Worm (Caenorhabditis elegans) whole organism, L1 larva: Measurements from ENCODE around the gene F44E5.1.
A peak's percentile ranks its signal among the peaks of the same experiment; 100 is the strongest.

ENCODE experiments used
- C04F5.9 ChIP-seq: sonication (generic microtip); optimal IDR thresholded peaks from 2 replicates; lab custom pipeline; 2016; ENCODE audit warnings: missing genetic modification characterization, missing compliant biosample characterization
- aha-1 ChIP-seq: fragments of 150-350 bp; optimal IDR thresholded peaks from 2 replicates; lab custom pipeline; 2014; ENCODE audit warnings: missing biosample characterization, missing genetic modification characterization
- alr-1 ChIP-seq: fragments of 200-800 bp; sonication (Bioruptor generic); optimal IDR thresholded peaks from 2 replicates; lab custom pipeline; 2018; ENCODE audit warnings: borderline replicate concordance, mild to moderate bottlenecking, missing genetic modification characterization, missing compliant biosample characterization
- blmp-1 ChIP-seq: fragments of 150-350 bp; optimal IDR thresholded peaks from 2 replicates; lab custom pipeline; 2014; ENCODE audit warnings: missing biosample characterization, missing genetic modification characterization
- ceh-63 ChIP-seq: fragments of 200-800 bp; sonication (Bioruptor generic); optimal IDR thresholded peaks from 2 replicates; lab custom pipeline; 2018; ENCODE audit warnings: mild to moderate bottlenecking, missing genetic modification characterization, missing compliant biosample characterization
- ceh-82 ChIP-seq, 3 experiments: fragments of 150-350 bp in 1 of 3; sonication (generic microtip) in 2 of 3; optimal IDR thresholded peaks; 2 replicates each; lab custom pipeline; 2014 to 2017; ENCODE audit warnings: missing biosample characterization in 3 of 3, missing genetic modification characterization in 3 of 3
- ceh-90 ChIP-seq: sonication (generic microtip); optimal IDR thresholded peaks from 2 replicates; lab custom pipeline; 2016; ENCODE audit warnings: missing genetic modification characterization, missing compliant biosample characterization
- dsc-1 ChIP-seq: sonication (generic microtip); optimal IDR thresholded peaks from 2 replicates; lab custom pipeline; 2016; ENCODE audit warnings: mild to moderate bottlenecking, missing genetic modification characterization, missing compliant biosample characterization
- efl-1 ChIP-seq, 4 experiments: fragments of 150-350 bp; optimal IDR thresholded peaks in 3 of 4; peaks in 1 of 4; 1 replicate in 1 of 4; 2 replicates in 3 of 4; lab custom pipeline; 2014; ENCODE audit warnings: missing biosample characterization in 2 of 4, missing genetic modification characterization in 2 of 4, missing genetic modification reagents in 2 of 4
- egl-13 ChIP-seq: sonication (generic microtip); optimal IDR thresholded peaks from 2 replicates; lab custom pipeline; 2016; ENCODE audit warnings: missing genotype, missing genetic modification reagents, missing genetic modification characterization, missing compliant biosample characterization
- fkh-10 ChIP-seq: sonication (generic microtip); optimal IDR thresholded peaks from 2 replicates; lab custom pipeline; 2017; ENCODE audit warnings: missing biosample characterization, missing genetic modification reagents, missing genetic modification characterization
- fkh-8 ChIP-seq: sonication (generic microtip); optimal IDR thresholded peaks from 2 replicates; lab custom pipeline; 2016; ENCODE audit warnings: mild to moderate bottlenecking, missing genetic modification characterization, missing compliant biosample characterization
- grh-1 ChIP-seq: fragments of 200-800 bp; sonication (Bioruptor generic); IDR thresholded peaks from 2 replicates; pipeline ENCODE4 v1.3.6; 2022; ENCODE audit warnings: missing genetic modification reagents, missing genetic modification characterization, missing compliant biosample characterization
- irx-1 ChIP-seq: sonication (generic microtip); optimal IDR thresholded peaks from 2 replicates; lab custom pipeline; 2016; ENCODE audit warnings: missing genetic modification characterization, missing compliant biosample characterization
- isw-1 ChIP-seq: fragments of 200-800 bp; sonication (Bioruptor generic); IDR thresholded peaks from 2 replicates; pipeline ENCODE4 v1.3.6; 2022; ENCODE audit warnings: missing genetic modification characterization, missing compliant biosample characterization
- jun-1 ChIP-seq: fragments of 150-350 bp; optimal IDR thresholded peaks from 2 replicates; lab custom pipeline; 2014; ENCODE audit warnings: missing biosample characterization, missing genetic modification reagents, missing genetic modification characterization
- lin-14 ChIP-seq: fragments of 200-800 bp; sonication (Bioruptor generic); optimal IDR thresholded peaks from 2 replicates; lab custom pipeline; 2018; ENCODE audit warnings: mild to moderate bottlenecking, missing genetic modification characterization, moderate library complexity, missing compliant biosample characterization
- lsy-2 ChIP-seq, 2 experiments: fragments of 150-350 bp; optimal IDR thresholded peaks; 2 replicates each; lab custom pipeline; 2014; ENCODE audit warnings: missing biosample characterization in 2 of 2, missing genetic modification characterization in 2 of 2
- mdl-1 ChIP-seq, 2 experiments: fragments of 150-350 bp; optimal IDR thresholded peaks; 2 replicates each; lab custom pipeline; 2014 to 2017; ENCODE audit warnings: missing biosample characterization in 2 of 2, missing genetic modification characterization in 2 of 2, inconsistent platforms in 1 of 2
- mef-2 ChIP-seq: fragments of 150-350 bp; optimal IDR thresholded peaks from 2 replicates; lab custom pipeline; 2014; ENCODE audit warnings: missing biosample characterization, missing genetic modification characterization
- mep-1 ChIP-seq: fragments of 150-350 bp; optimal IDR thresholded peaks from 2 replicates; lab custom pipeline; 2014; ENCODE audit warnings: missing biosample characterization, missing genetic modification characterization
- nhr-19 ChIP-seq: fragments of 200-800 bp; sonication (Bioruptor generic); conservative IDR thresholded peaks from 2 replicates; pipeline ENCODE4 v1.3.6; 2022; ENCODE audit warnings: missing genetic modification characterization, missing compliant biosample characterization
- nhr-28 ChIP-seq: fragments of 150-350 bp; optimal IDR thresholded peaks from 2 replicates; lab custom pipeline; 2014; ENCODE audit warnings: missing biosample characterization, missing genetic modification characterization
- nhr-47 ChIP-seq: sonication (generic microtip); optimal IDR thresholded peaks from 2 replicates; lab custom pipeline; 2016; ENCODE audit warnings: mild to moderate bottlenecking, missing genetic modification characterization, moderate library complexity, missing compliant biosample characterization
- nhr-71 ChIP-seq: sonication (generic microtip); optimal IDR thresholded peaks from 2 replicates; lab custom pipeline; 2016; ENCODE audit warnings: mild to moderate bottlenecking, missing genetic modification characterization, moderate library complexity, missing compliant biosample characterization
- nhr-76 ChIP-seq: sonication (generic microtip); optimal IDR thresholded peaks from 2 replicates; lab custom pipeline; 2017; ENCODE audit warnings: missing biosample characterization, missing genetic modification characterization
- nhr-84 ChIP-seq: sonication (generic microtip); optimal IDR thresholded peaks from 2 replicates; lab custom pipeline; 2017; ENCODE audit warnings: missing biosample characterization, missing genetic modification characterization
- nhr-85 ChIP-seq: sonication (generic microtip); peaks from one replicate; lab custom pipeline; 2016; ENCODE audit warnings: missing genetic modification characterization, inconsistent platforms, missing compliant biosample characterization
- nhr-90 ChIP-seq: sonication (generic microtip); optimal IDR thresholded peaks from 2 replicates; lab custom pipeline; 2016; ENCODE audit warnings: mild to moderate bottlenecking, missing genetic modification characterization, missing compliant biosample characterization; ENCODE audit not compliant: poor library complexity
- pqm-1 ChIP-seq: sonication (generic microtip); optimal IDR thresholded peaks from 3 replicates; lab custom pipeline; 2017; ENCODE audit warnings: missing biosample characterization, missing genetic modification characterization
- rnt-1 ChIP-seq: sonication (generic microtip); optimal IDR thresholded peaks from 2 replicates; lab custom pipeline; 2016; ENCODE audit warnings: mild to moderate bottlenecking, missing genetic modification characterization, moderate library complexity, missing compliant biosample characterization
- skn-1 ChIP-seq: fragments of 150-350 bp; optimal IDR thresholded peaks from 2 replicates; lab custom pipeline; 2014; ENCODE audit warnings: missing biosample characterization, missing genetic modification characterization
- snpc-4 ChIP-seq: fragments of 150-350 bp; optimal IDR thresholded peaks from 2 replicates; lab custom pipeline; 2014; ENCODE audit warnings: missing biosample characterization, missing genetic modification characterization
- snu-23 ChIP-seq: sonication (generic microtip); optimal IDR thresholded peaks from 2 replicates; lab custom pipeline; 2016; ENCODE audit warnings: missing genetic modification characterization, missing compliant biosample characterization
- sox-4 ChIP-seq: sonication (generic microtip); optimal IDR thresholded peaks from 2 replicates; lab custom pipeline; 2016; ENCODE audit warnings: missing genetic modification characterization, missing compliant biosample characterization
- sptf-1 ChIP-seq: fragments of 150-350 bp; optimal IDR thresholded peaks from 2 replicates; lab custom pipeline; 2014; ENCODE audit warnings: missing biosample characterization, missing genetic modification characterization
- swsn-7 ChIP-seq: sonication (generic microtip); optimal IDR thresholded peaks from 2 replicates; lab custom pipeline; 2016; ENCODE audit warnings: missing genetic modification characterization, missing compliant biosample characterization
- tbx-2 ChIP-seq: sonication (generic microtip); optimal IDR thresholded peaks from 2 replicates; lab custom pipeline; 2016; ENCODE audit warnings: missing genetic modification characterization, missing compliant biosample characterization
- unc-86 ChIP-seq: sonication (generic microtip); optimal IDR thresholded peaks from 2 replicates; lab custom pipeline; 2016; ENCODE audit warnings: missing genetic modification characterization, missing compliant biosample characterization
- unc-98 ChIP-seq: fragments of 200-800 bp; sonication (Bioruptor generic); IDR thresholded peaks from 2 replicates; pipeline ENCODE4 v1.3.6; 2022; ENCODE audit warnings: missing genetic modification characterization, missing compliant biosample characterization
- xbp-1 ChIP-seq: sonication (generic microtip); optimal IDR thresholded peaks from 2 replicates; lab custom pipeline; 2016; ENCODE audit warnings: missing genetic modification characterization, missing compliant biosample characterization
- zag-1 ChIP-seq: fragments of 150-350 bp; optimal IDR thresholded peaks from 2 replicates; lab custom pipeline; 2014; ENCODE audit warnings: missing biosample characterization, missing genetic modification characterization
- ztf-11 ChIP-seq, 2 experiments: sonication (generic microtip); optimal IDR thresholded peaks; 2 replicates each; lab custom pipeline; 2016 to 2017; ENCODE audit warnings: missing genetic modification characterization in 2 of 2, missing biosample characterization in 1 of 2, missing compliant biosample characterization in 1 of 2

The F44E5.1 gene

DNA sequence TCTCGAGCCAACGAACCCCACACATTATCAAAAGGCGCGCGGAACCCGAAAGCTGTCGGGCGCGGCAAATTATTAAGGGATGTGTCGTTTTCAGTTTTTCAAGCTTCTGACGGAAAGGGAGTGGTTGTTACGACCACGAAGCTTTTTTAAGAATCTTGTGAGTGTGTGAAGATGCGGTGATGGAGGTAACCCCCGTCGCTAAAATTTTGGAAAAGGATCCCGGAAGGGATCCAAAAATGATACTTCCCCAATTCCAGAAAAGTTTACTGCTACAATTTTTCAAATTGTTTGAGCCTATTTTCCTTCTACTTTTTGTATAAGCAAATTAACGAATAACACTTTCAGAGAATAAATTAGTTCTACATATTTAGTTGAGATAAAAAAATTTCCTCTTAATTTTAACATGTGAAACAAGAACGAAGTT, 17.7 kb downstream of the F44E5.1 start (continued):
- peak in 1 of 2 experiments; percentile 4 for TF ChIP-seq mdl-1 (tag; optimal IDR thresholded peaks at IDR 0.05; lab: Kevin White, UChicago)

DNA sequence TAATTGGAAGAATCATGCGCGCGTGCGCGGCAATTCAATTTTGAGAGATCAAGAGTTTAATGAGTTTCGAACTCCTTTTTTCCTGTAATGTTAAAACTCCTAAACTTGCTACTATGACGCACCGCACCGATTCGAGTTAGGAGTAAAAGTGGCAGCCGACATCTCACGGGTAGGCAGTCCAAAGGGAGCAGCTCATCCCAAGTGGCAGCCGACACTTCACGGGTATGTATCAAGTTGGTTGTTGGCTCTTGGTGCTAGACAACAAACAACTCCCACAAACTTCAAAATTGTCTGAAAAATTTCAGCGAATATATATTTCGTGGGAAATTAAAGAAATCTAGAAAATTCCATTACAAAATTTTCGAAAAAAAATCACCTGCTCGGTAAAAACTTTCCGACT, 21.2 kb downstream of the F44E5.1 start:
- TF ChIP-seq lin-14 (GFP tag; lab: Kevin White, UChicago): no peak
- no peak for TF ChIP-seq egl-13 (tag; lab: Kevin White, UChicago)
- no peak for TF ChIP-seq skn-1 (tag; lab: Kevin White, UChicago)
- no peak for TF ChIP-seq alr-1 (tag; lab: Kevin White, UChicago)
- TF ChIP-seq snpc-4: peak; percentile 77
- no peak for TF ChIP-seq dsc-1 (tag; lab: Kevin White, UChicago)
- TF ChIP-seq, all 84 proteins: peak for 1

DNA sequence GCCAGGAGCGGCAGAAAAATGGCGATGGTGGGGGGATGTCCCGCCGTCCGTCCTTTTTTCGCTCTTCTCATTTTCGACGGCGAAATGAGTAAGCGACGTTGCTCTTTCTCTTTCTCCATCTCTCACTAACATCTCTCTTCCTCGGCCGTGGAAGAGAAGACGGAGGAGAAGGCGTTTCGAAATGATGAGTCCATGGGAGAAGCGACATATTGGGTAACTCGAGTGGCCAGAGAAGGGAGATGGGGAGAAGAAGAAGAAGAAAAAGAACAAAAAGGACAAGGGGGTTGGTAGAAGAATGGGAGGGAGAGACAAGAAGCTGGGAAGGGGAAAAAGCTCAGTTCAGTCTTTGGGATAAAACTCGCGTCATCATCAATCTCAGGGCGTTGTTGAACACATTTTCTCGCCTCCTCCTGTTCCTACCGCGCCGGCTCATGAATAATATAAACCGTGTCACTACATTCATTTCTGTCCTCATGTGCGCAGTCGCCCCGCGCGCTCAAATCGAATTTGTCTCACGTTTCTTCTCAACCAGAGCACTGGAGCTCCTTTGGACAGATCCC, 22.7 kb downstream of the F44E5.1 start:
- TF ChIP-seq sptf-1 (no peak), swsn-7 (tag; lab: Kevin White, UChicago) (no peak), ceh-63 (GFP tag; lab: Kevin White, UChicago) (no peak), lin-14 (GFP tag; lab: Kevin White, UChicago) (peak; percentile 80), nhr-47 (tag; lab: Kevin White, UChicago) (peak; percentile 21), isw-1 (peak; percentile 3; the same call in 1 of the 2 replicates), sox-4 (tag; lab: Kevin White, UChicago) (no peak), xbp-1 (tag; lab: Kevin White, UChicago) (peak; percentile 30), skn-1 (tag; lab: Kevin White, UChicago) (peak; percentile 31), mef-2 (tag; lab: Kevin White, UChicago) (no peak), C04F5.9 (no peak), nhr-71 (tag; lab: Kevin White, UChicago) (peak; percentile 35), fkh-10 (GFP tag; lab: Kevin White, UChicago) (peak; percentile 65), lsy-2 (tag; optimal IDR thresholded peaks at IDR 0.05; lab: Kevin White, UChicago) (peak in 1 of 2 experiments; percentile 37), rnt-1 (tag; lab: Kevin White, UChicago) (no peak), unc-86 (peak; percentile 34), ztf-11 (tag; optimal IDR thresholded peaks at IDR 0.05; lab: Kevin White, UChicago) (peak in 1 of 2 experiments; percentile 1), efl-1 (optimal IDR thresholded peaks at IDR 0.05; lab: Kevin White, UChicago) (peak in 1 of 2 experiments; percentile 0), efl-1 (GFP tag; optimal IDR thresholded peaks at IDR 0.05 in 1 of 2; lab: Kevin White, UChicago) (peak in 1 of 2 experiments; percentile 51), tbx-2 (peak; percentile 36), fkh-8 (tag; lab: Kevin White, UChicago) (peak; percentile 0), mep-1 (tag; lab: Kevin White, UChicago) (peak; percentile 7), ceh-82 (tag; optimal IDR thresholded peaks at IDR 0.05; lab: Kevin White, UChicago) (peak; percentile 8 to 70 (median 33))

DNA sequence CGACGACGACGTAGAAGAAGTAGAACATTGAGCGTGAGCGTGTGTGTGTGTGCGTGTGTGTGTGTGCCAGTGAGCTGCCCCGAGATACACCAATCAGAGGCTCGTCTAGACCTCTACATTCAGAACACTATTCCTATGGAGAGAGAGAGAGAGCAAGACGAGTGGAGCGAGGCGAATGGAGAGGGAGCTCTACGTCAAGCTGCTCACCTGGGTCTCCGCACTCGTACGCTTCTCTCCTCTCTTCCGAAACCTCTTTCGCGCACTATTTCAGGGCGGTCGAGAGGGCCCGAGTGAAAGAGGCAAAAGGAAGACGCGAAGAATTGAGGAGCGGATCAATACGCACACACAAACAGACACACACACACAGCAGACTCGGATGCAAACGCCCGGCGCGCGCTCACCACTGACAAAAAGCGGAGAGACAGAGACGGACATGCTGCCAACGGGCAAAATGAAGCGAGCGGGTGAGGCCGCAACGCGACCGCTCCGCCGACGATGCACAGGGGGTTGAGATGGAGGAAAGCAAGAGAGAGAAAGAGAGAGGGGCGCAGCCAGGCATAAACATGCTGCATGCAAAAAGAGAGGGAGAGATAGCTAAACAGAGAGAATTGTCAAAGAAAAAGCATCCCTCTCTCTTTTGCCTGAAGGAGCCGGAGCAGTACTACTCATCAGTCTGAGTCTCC, 24.7 kb downstream of the F44E5.1 start:
- TF ChIP-seq jun-1 (tag; lab: Kevin White, UChicago) (peak; percentile 69), unc-86 (peak; percentile 93), irx-1 (peak; percentile 86), isw-1 (peak; percentile 37; the same call in 1 of the 2 replicates), nhr-19 (GFP tag; lab: Robert Waterston, UW) (peak; percentile 67; the same call in 1 of the 2 replicates), efl-1 (optimal IDR thresholded peaks at IDR 0.05; lab: Kevin White, UChicago) (peak; percentile 64 to 80), efl-1 (GFP tag; optimal IDR thresholded peaks at IDR 0.05 in 1 of 2; lab: Kevin White, UChicago) (peak; percentile 8 to 94), grh-1 (no peak), dsc-1 (tag; lab: Kevin White, UChicago) (peak; percentile 70), nhr-76 (tag; lab: Kevin White, UChicago) (peak; percentile 29), ceh-90 (tag; lab: Kevin White, UChicago) (no peak), unc-98 (GFP tag; lab: Robert Waterston, UW) (no peak), nhr-28 (no peak), nhr-84 (no peak), ztf-11 (tag; optimal IDR thresholded peaks at IDR 0.05; lab: Kevin White, UChicago) (peak in 1 of 2 experiments; percentile 78), aha-1 (no peak), nhr-90 (peak; percentile 56), ceh-63 (GFP tag; lab: Kevin White, UChicago) (no peak), fkh-8 (tag; lab: Kevin White, UChicago) (peak; percentile 91), mep-1 (tag; lab: Kevin White, UChicago) (peak; percentile 31), xbp-1 (tag; lab: Kevin White, UChicago) (peak; percentile 67), blmp-1 (tag; lab: Kevin White, UChicago) (peak; percentile 38), zag-1 (tag; lab: Kevin White, UChicago) (no peak), snu-23 (GFP tag; lab: Kevin White, UChicago) (peak; percentile 90), pqm-1 (tag; lab: Kevin White, UChicago) (no peak), nhr-85 (tag; lab: Kevin White, UChicago) (peak; percentile 82), fkh-10 (GFP tag; lab: Kevin White, UChicago) (peak; percentile 55)
